Worm (Caenorhabditis elegans) whole organism, mixed stage, embryonic: ENCODE results near the gene C17H12.5.

Experiments
- blmp-1 ChIP-seq: fragments of 150-350 bp; optimal IDR thresholded peaks from 2 replicates; lab custom pipeline; 2014; ENCODE audit warnings: missing biosample characterization, missing genetic modification characterization
- nhr-237 ChIP-seq: fragments of 150-350 bp; optimal IDR thresholded peaks from 2 replicates; lab custom pipeline; 2014; ENCODE audit warnings: missing biosample characterization, missing genetic modification characterization
- nhr-28 ChIP-seq: fragments of 150-350 bp; optimal IDR thresholded peaks from 2 replicates; lab custom pipeline; 2014; ENCODE audit warnings: missing biosample characterization, missing genetic modification characterization
- unc-62 ChIP-seq: fragments of 150-350 bp; optimal IDR thresholded peaks from 2 replicates; lab custom pipeline; 2014; ENCODE audit warnings: missing biosample characterization, missing genetic modification reagents, missing genetic modification characterization
- ztf-11 ChIP-seq: fragments of 150-350 bp; optimal IDR thresholded peaks from 2 replicates; lab custom pipeline; 2014; ENCODE audit warnings: missing biosample characterization, missing genetic modification characterization

- TF ChIP-seq ztf-11 (tag; lab: Kevin White, UChicago) (no peak), nhr-28 (no peak), nhr-237 (tag; lab: Kevin White, UChicago) (no peak), blmp-1 (no peak), unc-62 (GFP tag; lab: Kevin White, UChicago) (no peak)
Observed at ce11 chrIV:6802132-6802531, 15.3 kb downstream of the C17H12.5 start, which contains the start of the genes cest-4 and C17H12.11.
